Fruit fly (Drosophila melanogaster) whole organism, pupa: ENCODE data around the gene CG14434.

Experiments
- CG10348 ChIP-seq: fragments of 200-800 bp; sonication (Bioruptor generic); IDR thresholded peaks from 2 replicates; pipeline ENCODE4 v1.3.6; 2022; ENCODE audit warnings: missing biosample characterization, missing genetic modification characterization
- CG13204 ChIP-seq: fragments of 200-800 bp; sonication (Bioruptor generic); optimal IDR thresholded peaks from 2 replicates; lab custom pipeline; 2018; ENCODE audit warnings: missing biosample characterization, mild to moderate bottlenecking, missing genetic modification characterization, moderate library complexity
- CG34367 ChIP-seq: fragments of 200-800 bp; sonication (Bioruptor generic); optimal IDR thresholded peaks from 2 replicates; lab custom pipeline; 2018; ENCODE audit warnings: missing biosample characterization, mild to moderate bottlenecking, missing genetic modification characterization
- Pif1A ChIP-seq: fragments of 200-800 bp; sonication (Bioruptor generic); optimal IDR thresholded peaks from 3 replicates; lab custom pipeline; 2016; ENCODE audit warnings: missing biosample characterization, missing genetic modification characterization
- Pif1B ChIP-seq: fragments of 200-800 bp; sonication (Bioruptor generic); optimal IDR thresholded peaks from 3 replicates; lab custom pipeline; 2016; ENCODE audit warnings: missing biosample characterization, missing genetic modification characterization
- Snoo ChIP-seq: fragments of 200-800 bp; sonication (Bioruptor generic); optimal IDR thresholded peaks from 3 replicates; lab custom pipeline; 2017; ENCODE audit warnings: missing biosample characterization, mild to moderate bottlenecking, missing genetic modification characterization, inconsistent platforms

DNA sequence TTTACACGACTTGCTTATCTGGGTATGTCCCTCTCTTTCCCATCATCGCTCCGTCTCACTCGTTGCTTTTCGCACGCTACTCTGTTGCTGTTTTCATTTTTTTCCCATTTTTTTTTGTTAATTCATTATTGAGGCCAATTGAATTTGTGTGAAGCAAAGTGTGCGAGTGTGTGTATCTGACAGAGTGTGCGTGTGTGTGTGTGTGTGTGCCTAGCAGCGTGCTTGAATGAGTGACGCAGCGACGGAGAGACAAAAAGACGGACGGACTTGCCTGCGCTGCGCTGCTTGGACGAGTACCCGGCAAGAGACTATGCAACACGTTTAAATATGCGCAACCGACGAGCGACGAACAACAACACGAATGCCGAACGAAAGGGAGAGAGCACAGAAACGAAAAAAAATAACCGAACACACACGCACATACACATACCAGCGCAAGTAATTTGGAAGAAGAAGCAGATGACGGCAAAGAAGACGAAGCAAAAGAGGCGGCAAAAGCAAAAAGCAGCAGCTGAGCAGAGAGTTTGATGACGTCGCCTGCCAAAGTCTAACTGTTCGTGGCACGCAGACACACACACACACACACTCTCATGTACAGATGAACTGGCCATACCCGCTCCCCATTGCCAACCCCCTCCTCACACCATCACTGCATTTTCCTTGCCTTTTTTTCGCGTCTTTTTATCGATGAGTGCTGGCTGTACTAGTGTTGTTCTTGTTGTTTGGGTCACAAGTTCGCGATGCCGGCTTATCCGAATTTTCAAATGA, 4.3 kb downstream of the CG14434 start:
- TF ChIP-seq Snoo (tag; lab: Kevin White, UChicago) (no peak), Pif1A (no peak), CG13204 (GFP tag; lab: Kevin White, UChicago) (no peak), CG34367 (tag; lab: Kevin White, UChicago) (no peak), Pif1B (no peak), CG10348 (GFP tag; lab: Robert Waterston, UW) (no peak)
